Fruit fly (Drosophila melanogaster): ENCODE measurements around the gene CecC.
A peak's percentile ranks its signal among the peaks of the same experiment; 100 is the strongest.

Gene CecC

DNA sequence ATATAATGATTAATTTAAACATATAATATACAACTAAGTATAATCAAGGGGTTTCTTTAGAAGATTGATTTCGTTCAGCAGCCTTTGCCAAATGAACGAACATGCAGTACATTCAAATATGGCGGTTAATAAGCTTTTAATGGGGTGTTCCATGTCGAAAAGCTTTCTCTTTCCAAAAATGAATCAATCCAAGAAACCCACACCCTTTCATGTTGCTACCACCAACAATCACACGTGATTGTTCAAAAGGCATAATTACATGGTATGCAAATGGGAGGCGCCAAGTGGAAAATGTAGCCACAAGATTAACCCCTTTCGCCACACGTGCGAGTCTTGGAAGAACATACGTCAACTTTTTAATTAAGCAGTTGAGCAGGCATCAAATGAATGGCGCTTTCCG is 10.3 kb upstream of the CecC start:
- no peak for TF ChIP-seq Sox14 (GFP tag; optimal IDR thresholded peaks at IDR 0.05)
- no peak for TF ChIP-seq CG11294 (GFP tag; IDR thresholded peaks at IDR 0.05)
- no peak for TF ChIP-seq CG6854 (GFP tag; optimal IDR thresholded peaks at IDR 0.05)
- TF ChIP-seq salr (GFP tag; optimal IDR thresholded peaks at IDR 0.05): no peak
- TF ChIP-seq eg (GFP tag; IDR thresholded peaks at IDR 0.05): 0 out of 3 replicates have a peak, but pooled peaks have one; percentile 10
- TF ChIP-seq Hr39 (GFP tag; optimal IDR thresholded peaks at IDR 0.05): no peak
- no peak for TF ChIP-seq ss (GFP tag; optimal IDR thresholded peaks at IDR 0.05)
- TF ChIP-seq fd59A (GFP tag; optimal IDR thresholded peaks at IDR 0.05): no peak
- TF ChIP-seq Lpt (GFP tag; optimal IDR thresholded peaks at IDR 0.05): no peak
- TF ChIP-seq esn (GFP tag; optimal IDR thresholded peaks at IDR 0.05): peak; percentile 1
- no peak for TF ChIP-seq CG3919 (GFP tag; optimal IDR thresholded peaks at IDR 0.05)
- TF ChIP-seq CG3032 (tag; optimal IDR thresholded peaks at IDR 0.05): no peak
- no peak for TF ChIP-seq CG10669 (GFP tag; optimal IDR thresholded peaks at IDR 0.05)
- no peak for TF ChIP-seq Ets96B (tag; optimal IDR thresholded peaks at IDR 0.05)
- TF ChIP-seq Eip78C (GFP tag): peak; percentile 4
- TF ChIP-seq CG11902 (GFP tag; optimal IDR thresholded peaks at IDR 0.05): no peak
- no peak for TF ChIP-seq Ets21C (GFP tag; optimal IDR thresholded peaks at IDR 0.05)
- no peak for TF ChIP-seq fkh (GFP tag; optimal IDR thresholded peaks at IDR 0.05)

DNA sequence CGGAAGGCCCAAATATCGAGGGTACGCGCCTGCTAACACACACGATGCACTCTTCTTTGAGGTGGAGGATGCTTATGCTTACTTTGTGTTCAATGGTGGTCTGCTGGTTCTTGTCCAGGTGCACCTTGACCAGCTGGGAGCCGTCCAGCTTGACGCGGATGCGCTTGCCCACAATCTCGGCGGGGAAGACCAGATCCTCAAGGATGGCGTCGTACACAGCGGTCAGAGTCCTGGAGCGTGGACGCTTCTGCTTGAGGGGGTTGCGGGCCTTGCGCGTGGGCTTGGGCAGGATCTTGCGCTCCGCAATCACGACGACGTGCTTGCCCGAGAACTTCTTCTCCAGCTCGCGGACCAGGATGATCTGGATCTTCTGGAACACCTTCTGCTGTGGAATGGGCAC is 8.3 kb upstream of the CecC start:
- TF ChIP-seq net (GFP tag; optimal IDR thresholded peaks at IDR 0.05): no peak
- no peak for TF ChIP-seq CG16779 (tag; optimal IDR thresholded peaks at IDR 0.05)
- no peak for TF ChIP-seq vri (GFP tag; optimal IDR thresholded peaks at IDR 0.05)
- no peak for TF ChIP-seq CG8319 (GFP tag; optimal IDR thresholded peaks at IDR 0.05)
- TF ChIP-seq Hr39 (GFP tag; optimal IDR thresholded peaks at IDR 0.05): no peak
- no peak for TF ChIP-seq CG11902 (GFP tag; optimal IDR thresholded peaks at IDR 0.05)
- no peak for TF ChIP-seq topi (GFP tag; optimal IDR thresholded peaks at IDR 0.05)
- TF ChIP-seq Met (GFP tag; optimal IDR thresholded peaks at IDR 0.05): no peak
- TF ChIP-seq CG31627 (GFP tag; optimal IDR thresholded peaks at IDR 0.05): no peak
- no peak for TF ChIP-seq dsx (GFP tag; optimal IDR thresholded peaks at IDR 0.05; ENCODE audit: poor library complexity, severe bottlenecking)
- no peak for TF ChIP-seq CG9139 (GFP tag; optimal IDR thresholded peaks at IDR 0.05)
- no peak for TF ChIP-seq ss (GFP tag; optimal IDR thresholded peaks at IDR 0.05)
- no peak for TF ChIP-seq eg (GFP tag; IDR thresholded peaks at IDR 0.05)
- no peak for TF ChIP-seq acj6 (GFP tag; optimal IDR thresholded peaks at IDR 0.05)

DNA sequence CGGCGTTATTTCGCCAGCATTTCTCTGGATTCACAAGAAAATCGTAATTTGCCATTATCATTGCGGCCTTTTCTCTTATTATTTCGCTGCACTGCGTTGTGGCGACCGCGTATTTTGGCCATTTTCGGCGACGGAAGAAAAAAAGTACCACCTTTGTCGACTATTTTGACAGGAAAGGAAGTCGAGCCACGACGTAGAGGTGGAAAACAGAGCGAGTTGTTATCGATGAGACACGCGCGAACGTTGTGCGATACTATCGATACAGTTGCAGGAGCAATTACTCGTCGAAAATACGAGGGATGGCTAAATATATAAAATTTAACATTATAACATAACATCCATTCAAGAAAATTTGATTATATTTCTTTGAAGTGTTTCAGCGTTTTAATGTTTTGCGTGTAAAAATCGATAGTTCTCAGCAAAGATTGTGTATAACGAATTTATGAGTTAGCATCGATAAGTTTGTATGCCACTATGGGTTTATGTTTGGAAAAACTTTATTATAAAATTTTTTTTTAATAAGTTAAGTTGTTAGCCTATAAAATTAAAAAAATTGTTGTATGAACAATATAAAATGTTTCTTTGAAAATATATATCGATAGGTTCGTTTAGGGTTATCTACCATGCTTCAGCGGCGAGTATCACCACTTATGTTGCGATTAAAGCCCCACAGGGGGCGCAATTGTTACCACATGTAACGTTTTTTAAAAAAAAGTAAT is 7.4 kb upstream of the CecC start, which contains the start of gene RpS7:
TSS of gene RpS7 (minus strand) at position 255 of the 719 bp plus-strand sequence.
- TF ChIP-seq Sox15 (GFP tag; optimal IDR thresholded peaks at IDR 0.05) (no peak), eg (GFP tag; IDR thresholded peaks at IDR 0.05) (peak; percentile 79), fd85E (GFP tag; optimal IDR thresholded peaks at IDR 0.05) (peak; percentile 57), Sox14 (GFP tag; optimal IDR thresholded peaks at IDR 0.05) (peak; percentile 30), esn (GFP tag; optimal IDR thresholded peaks at IDR 0.05) (peak; percentile 68), acj6 (GFP tag; optimal IDR thresholded peaks at IDR 0.05) (peak; percentile 46), CG6808 (GFP tag; optimal IDR thresholded peaks at IDR 0.05) (peak; percentile 72), CG6854 (GFP tag; optimal IDR thresholded peaks at IDR 0.05) (peak; percentile 94), pdm3 (GFP tag; optimal IDR thresholded peaks at IDR 0.05) (peak; percentile 48), svp (GFP tag) (peak; percentile 84), CG7368 (GFP tag; optimal IDR thresholded peaks at IDR 0.05) (peak; percentile 78), CG11762 (GFP tag; optimal IDR thresholded peaks at IDR 0.05; ENCODE audit: insufficient read depth) (peak; percentile 43), CG8632 (GFP tag; optimal IDR thresholded peaks at IDR 0.05) (peak; percentile 59), topi (GFP tag; optimal IDR thresholded peaks at IDR 0.05) (peak; percentile 73), lz (GFP tag; optimal IDR thresholded peaks at IDR 0.05) (peak; percentile 57), Eip75B (GFP tag; optimal IDR thresholded peaks at IDR 0.05) (peak; percentile 37), vri (GFP tag; optimal IDR thresholded peaks at IDR 0.05) (peak; percentile 62), Ets21C (GFP tag; optimal IDR thresholded peaks at IDR 0.05) (peak; percentile 21), ss (GFP tag; optimal IDR thresholded peaks at IDR 0.05) (peak; percentile 75 to 80), Hr4 (GFP tag; optimal IDR thresholded peaks at IDR 0.05) (peak; percentile 2), CG31627 (GFP tag; optimal IDR thresholded peaks at IDR 0.05) (peak; percentile 47), Ets96B (tag; optimal IDR thresholded peaks at IDR 0.05) (peak; percentile 39), CG16779 (tag; optimal IDR thresholded peaks at IDR 0.05) (peak; percentile 70), Eip78C (GFP tag) (peak; percentile 89), Blimp-1 (GFP tag; optimal IDR thresholded peaks at IDR 0.05) (peak; percentile 49), Gug (GFP tag; IDR thresholded peaks at IDR 0.05) (peak; percentile 61; the same call in 1 of the 2 replicates), spab (GFP tag; optimal IDR thresholded peaks at IDR 0.05) (peak; percentile 50), CG34406 (GFP tag; optimal IDR thresholded peaks at IDR 0.05) (peak; percentile 71), OdsH (GFP tag; optimal IDR thresholded peaks at IDR 0.05) (peak; percentile 54), CG1621 (tag; optimal IDR thresholded peaks at IDR 0.05) (peak; percentile 60), Hr39 (GFP tag; optimal IDR thresholded peaks at IDR 0.05) (peak; percentile 34)

All from whole organism, prepupa.